ENCODE assay signal across 2 fruit fly cellular contexts in genomic region chrX:16105715-16106114, dm6.
TF ChIP-seq lines count a peak whose summit lies in the region.

No protein-coding gene starts in this region.

TF ChIP-seq in whole organism, adult, 20 proteins besides CTCF, POLR2A, EP300 and RAD21 (continued from another document):
- TF ChIP-seq CG5204 (GFP tag; optimal IDR thresholded peaks at IDR 0.05; lab: Kevin White, UChicago): no peak
TF ChIP-seq in whole organism, adult: peak in this region for 8.

TF ChIP-seq in whole organism, embryonic, 481 proteins besides CTCF, POLR2A, EP300 and RAD21 (continued from another document and continues in another):
- peak; percentile 34 for TF ChIP-seq CG15514 (GFP tag; optimal IDR thresholded peaks at IDR 0.05; lab: Kevin White, UChicago)
- no peak for TF ChIP-seq CG16815 (GFP tag; optimal IDR thresholded peaks at IDR 0.05; lab: Kevin White, UChicago)
- no peak for TF ChIP-seq Meics (GFP tag; optimal IDR thresholded peaks at IDR 0.05; lab: Kevin White, UChicago)
- TF ChIP-seq CG12744 (GFP tag; optimal IDR thresholded peaks at IDR 0.05; lab: Kevin White, UChicago): no peak
- no peak for TF ChIP-seq Stat92E (GFP tag; optimal IDR thresholded peaks at IDR 0.05; lab: Kevin White, UChicago)
- no peak for TF ChIP-seq Abd-B (GFP tag; optimal IDR thresholded peaks at IDR 0.05; lab: Kevin White, UChicago)
- TF ChIP-seq CG10654 (GFP tag; optimal IDR thresholded peaks at IDR 0.05; lab: Kevin White, UChicago): no peak
- peak; percentile 36; the same call in 1 of the 3 replicates for TF ChIP-seq CG6791 (GFP tag; IDR thresholded peaks at IDR 0.05; lab: Robert Waterston, UW; ENCODE audit: partially characterized antibody)
- TF ChIP-seq Fer1 (GFP tag; optimal IDR thresholded peaks at IDR 0.05; lab: Kevin White, UChicago): no peak
- TF ChIP-seq dpn (GFP tag; optimal IDR thresholded peaks at IDR 0.05; lab: Kevin White, UChicago): peak; percentile 19 to 61
- no peak for TF ChIP-seq CG13123 (GFP tag; optimal IDR thresholded peaks at IDR 0.05; lab: Kevin White, UChicago)
- no peak for TF ChIP-seq CG17361 (GFP tag; IDR thresholded peaks at IDR 0.05; lab: Robert Waterston, UW)
- no peak for TF ChIP-seq trem (tag; optimal IDR thresholded peaks at IDR 0.05; lab: Kevin White, UChicago)
- no peak for TF ChIP-seq Hr3 (GFP tag; optimal IDR thresholded peaks at IDR 0.05; lab: Kevin White, UChicago)
- TF ChIP-seq CG18476 (GFP tag; optimal IDR thresholded peaks at IDR 0.05; lab: Kevin White, UChicago): no peak
- peak; percentile 18 for TF ChIP-seq gro (GFP tag; optimal IDR thresholded peaks at IDR 0.05; lab: Kevin White, UChicago)
- no peak for TF ChIP-seq Aef1 (GFP tag; IDR thresholded peaks at IDR 0.05; lab: Robert Waterston, UW)
- no peak for TF ChIP-seq CG9727 (GFP tag; optimal IDR thresholded peaks at IDR 0.05; lab: Kevin White, UChicago)
- no peak for TF ChIP-seq CG17612 (GFP tag; IDR thresholded peaks at IDR 0.05; lab: Robert Waterston, UW)
- peak; percentile 5; the same call in 1 of the 2 replicates for TF ChIP-seq CG17328 (GFP tag; IDR thresholded peaks at IDR 0.05; lab: Robert Waterston, UW)
- TF ChIP-seq Optix (GFP tag; IDR thresholded peaks at IDR 0.05; lab: Robert Waterston, UW): no peak
- no peak for TF ChIP-seq Hmx (GFP tag; optimal IDR thresholded peaks at IDR 0.05; lab: Kevin White, UChicago)
- no peak for TF ChIP-seq org-1 (GFP tag; optimal IDR thresholded peaks at IDR 0.05; lab: Kevin White, UChicago)
- TF ChIP-seq CG7372 (GFP tag; IDR thresholded peaks at IDR 0.05; lab: Robert Waterston, UW): no peak
- no peak for TF ChIP-seq Side (GFP tag; optimal IDR thresholded peaks at IDR 0.05; lab: Kevin White, UChicago)
- 0 out of 2 replicates have a peak, but pooled peaks have one; percentile 18 for TF ChIP-seq rib (GFP tag; IDR thresholded peaks at IDR 0.05; lab: Robert Waterston, UW)
- TF ChIP-seq exex (tag; optimal IDR thresholded peaks at IDR 0.05; lab: Kevin White, UChicago): peak; percentile 33
- no peak for TF ChIP-seq Nf-YA (GFP tag; IDR thresholded peaks at IDR 0.05; lab: Robert Waterston, UW)
- TF ChIP-seq CG17829 (tag; optimal IDR thresholded peaks at IDR 0.05; lab: Kevin White, UChicago): peak; percentile 48
- peak; percentile 17 for TF ChIP-seq CG8290 (GFP tag; optimal IDR thresholded peaks at IDR 0.05; lab: Kevin White, UChicago)
- TF ChIP-seq CG8290 (tag; optimal IDR thresholded peaks at IDR 0.05; lab: Kevin White, UChicago): peak in 1 of 2 experiments; percentile 49
- TF ChIP-seq Trl (optimal IDR thresholded peaks at IDR 0.05; lab: Kevin White, UChicago): no peak
- TF ChIP-seq Trl (GFP tag; optimal IDR thresholded peaks at IDR 0.05; lab: Kevin White, UChicago): peak; percentile 72
- no peak for TF ChIP-seq CG6683 (GFP tag; optimal IDR thresholded peaks at IDR 0.05; lab: Kevin White, UChicago)
- TF ChIP-seq stwl (tag; optimal IDR thresholded peaks at IDR 0.05; lab: Kevin White, UChicago): peak; percentile 31
- TF ChIP-seq pnt (GFP tag; optimal IDR thresholded peaks at IDR 0.05; lab: Kevin White, UChicago): peak; percentile 68
- TF ChIP-seq CG4617 (GFP tag; optimal IDR thresholded peaks at IDR 0.05; lab: Kevin White, UChicago; ENCODE audit: borderline replicate concordance): no peak
- TF ChIP-seq CG12155 (GFP tag; optimal IDR thresholded peaks at IDR 0.05; lab: Kevin White, UChicago): no peak
- TF ChIP-seq cato (GFP tag; optimal IDR thresholded peaks at IDR 0.05; lab: Kevin White, UChicago; ENCODE audit: borderline replicate concordance): no peak
- no peak; the same call in 1 of the 2 replicates for TF ChIP-seq seq (GFP tag; IDR thresholded peaks at IDR 0.05; lab: Robert Waterston, UW)
- peak; percentile 50; the same call in 1 of the 3 replicates for TF ChIP-seq CG2199 (GFP tag; IDR thresholded peaks at IDR 0.05; lab: Robert Waterston, UW)
- TF ChIP-seq psq (GFP tag; optimal IDR thresholded peaks at IDR 0.05; lab: Kevin White, UChicago): no peak
- no peak for TF ChIP-seq crol (GFP tag; IDR thresholded peaks at IDR 0.05; lab: Robert Waterston, UW)
- TF ChIP-seq nerfin-1 (tag; optimal IDR thresholded peaks at IDR 0.05; lab: Kevin White, UChicago): no peak
- TF ChIP-seq lilli (GFP tag; optimal IDR thresholded peaks at IDR 0.05; lab: Kevin White, UChicago): peak; percentile 60
- TF ChIP-seq luna (GFP tag; optimal IDR thresholded peaks at IDR 0.05; lab: Kevin White, UChicago): peak; percentile 24
- TF ChIP-seq odd (GFP tag; optimal IDR thresholded peaks at IDR 0.05; lab: Kevin White, UChicago): no peak
- peak; percentile 3 for TF ChIP-seq Hsf (GFP tag; optimal IDR thresholded peaks at IDR 0.05; lab: Kevin White, UChicago)
- peak; percentile 39; the same call in 1 of the 3 replicates for TF ChIP-seq H15 (GFP tag; IDR thresholded peaks at IDR 0.05; lab: Robert Waterston, UW)
- no peak for TF ChIP-seq Sry-β (GFP tag; optimal IDR thresholded peaks at IDR 0.05; lab: Kevin White, UChicago)
- TF ChIP-seq CG6254 (GFP tag; optimal IDR thresholded peaks at IDR 0.05; lab: Kevin White, UChicago): no peak
- TF ChIP-seq Ets65A (GFP tag; lab: Kevin White, UChicago): peak; percentile 97
- no peak for TF ChIP-seq CG30020 (tag; optimal IDR thresholded peaks at IDR 0.05; lab: Kevin White, UChicago)
- TF ChIP-seq onecut (GFP tag; IDR thresholded peaks at IDR 0.05; lab: Robert Waterston, UW): peak; percentile 51
- TF ChIP-seq al (GFP tag; IDR thresholded peaks at IDR 0.05; lab: Robert Waterston, UW): no peak
- peak; percentile 76 for TF ChIP-seq ci (GFP tag; IDR thresholded peaks at IDR 0.05; lab: Robert Waterston, UW)
- 0 out of 2 replicates have a peak, but pooled peaks have one; percentile 22 for TF ChIP-seq HLH3B (GFP tag; IDR thresholded peaks at IDR 0.05; lab: Robert Waterston, UW)
- TF ChIP-seq CG12942 (GFP tag; optimal IDR thresholded peaks at IDR 0.05; lab: Kevin White, UChicago): no peak
- TF ChIP-seq CG34376 (GFP tag; optimal IDR thresholded peaks at IDR 0.05; lab: Kevin White, UChicago): no peak
- no peak for TF ChIP-seq HLHmδ (GFP tag; optimal IDR thresholded peaks at IDR 0.05; lab: Kevin White, UChicago)
- TF ChIP-seq Oli (tag; optimal IDR thresholded peaks at IDR 0.05; lab: Kevin White, UChicago): no peak
- TF ChIP-seq CG13624 (GFP tag; optimal IDR thresholded peaks at IDR 0.05; lab: Kevin White, UChicago): peak; percentile 38
- peak; percentile 41 for TF ChIP-seq Lhr (GFP tag; optimal IDR thresholded peaks at IDR 0.05; lab: Kevin White, UChicago)
- no peak for TF ChIP-seq pfk (GFP tag; optimal IDR thresholded peaks at IDR 0.05; lab: Kevin White, UChicago)
- TF ChIP-seq shn (GFP tag; optimal IDR thresholded peaks at IDR 0.05; lab: Kevin White, UChicago): peak; percentile 6
- no peak for TF ChIP-seq CG6813 (GFP tag; optimal IDR thresholded peaks at IDR 0.05; lab: Kevin White, UChicago)
- TF ChIP-seq YL-1 (GFP tag; optimal IDR thresholded peaks at IDR 0.05; lab: Kevin White, UChicago): no peak
- TF ChIP-seq ken (GFP tag; IDR thresholded peaks at IDR 0.05; lab: Robert Waterston, UW): 0 out of 3 replicates have a peak, but pooled peaks have one; percentile 35
- TF ChIP-seq CG8924 (tag; optimal IDR thresholded peaks at IDR 0.05; lab: Kevin White, UChicago): no peak
- TF ChIP-seq CG31441 (GFP tag; IDR thresholded peaks at IDR 0.05; lab: Robert Waterston, UW): no peak
- TF ChIP-seq Dad (GFP tag; optimal IDR thresholded peaks at IDR 0.05; lab: Kevin White, UChicago): peak; percentile 6
- peak; percentile 48 for TF ChIP-seq sisA (GFP tag; IDR thresholded peaks at IDR 0.05; lab: Robert Waterston, UW)
- no peak for TF ChIP-seq gce (GFP tag; IDR thresholded peaks at IDR 0.05; lab: Robert Waterston, UW)
- peak; percentile 6 for TF ChIP-seq lbe (GFP tag; optimal IDR thresholded peaks at IDR 0.05; lab: Kevin White, UChicago)
- no peak for TF ChIP-seq CG30431 (GFP tag; optimal IDR thresholded peaks at IDR 0.05; lab: Kevin White, UChicago)
- peak; percentile 36 for TF ChIP-seq MTF-1 (GFP tag; optimal IDR thresholded peaks at IDR 0.05; lab: Kevin White, UChicago; ENCODE audit: borderline replicate concordance)
- no peak for TF ChIP-seq CG14860 (GFP tag; IDR thresholded peaks at IDR 0.05; lab: Robert Waterston, UW; ENCODE audit: partially characterized antibody)
- TF ChIP-seq CG15269 (tag; optimal IDR thresholded peaks at IDR 0.05; lab: Kevin White, UChicago): no peak
- no peak for TF ChIP-seq cas (GFP tag; IDR thresholded peaks at IDR 0.05; lab: Robert Waterston, UW)
- TF ChIP-seq CG17568 (GFP tag; optimal IDR thresholded peaks at IDR 0.05; lab: Kevin White, UChicago): no peak
- peak; percentile 0 for TF ChIP-seq Chrac-16 (GFP tag; optimal IDR thresholded peaks at IDR 0.05; lab: Kevin White, UChicago)
- TF ChIP-seq scrt (GFP tag; optimal IDR thresholded peaks at IDR 0.05; lab: Kevin White, UChicago): no peak
- no peak for TF ChIP-seq her (GFP tag; optimal IDR thresholded peaks at IDR 0.05; lab: Kevin White, UChicago)
- TF ChIP-seq NFAT (GFP tag; IDR thresholded peaks at IDR 0.05; lab: Robert Waterston, UW): peak; percentile 83
- TF ChIP-seq CG33557 (GFP tag; optimal IDR thresholded peaks at IDR 0.05; lab: Kevin White, UChicago): no peak
- TF ChIP-seq ato (GFP tag; IDR thresholded peaks at IDR 0.05; lab: Robert Waterston, UW; ENCODE audit: partially characterized antibody): 0 out of 2 replicates have a peak, but pooled peaks have one; percentile 20
- no peak for TF ChIP-seq Deaf1 (tag; optimal IDR thresholded peaks at IDR 0.05; lab: Kevin White, UChicago)
- TF ChIP-seq Sox100B (GFP tag; optimal IDR thresholded peaks at IDR 0.05; lab: Kevin White, UChicago): no peak
- TF ChIP-seq D19A (tag; optimal IDR thresholded peaks at IDR 0.05; lab: Kevin White, UChicago): no peak
- no peak for TF ChIP-seq ash1 (GFP tag; optimal IDR thresholded peaks at IDR 0.05; lab: Kevin White, UChicago)
- TF ChIP-seq B-H1 (GFP tag; IDR thresholded peaks at IDR 0.05; lab: Robert Waterston, UW): no peak
- TF ChIP-seq ase (GFP tag; IDR thresholded peaks at IDR 0.05; lab: Robert Waterston, UW): peak; percentile 53; the same call in 2 of the 3 replicates
- TF ChIP-seq CG3847 (GFP tag; IDR thresholded peaks at IDR 0.05; lab: Robert Waterston, UW): no peak
- TF ChIP-seq otp (GFP tag; IDR thresholded peaks at IDR 0.05; lab: Robert Waterston, UW): no peak
- TF ChIP-seq CG32767 (GFP tag; IDR thresholded peaks at IDR 0.05; lab: Robert Waterston, UW): no peak
- no peak for TF ChIP-seq ATbp (GFP tag; optimal IDR thresholded peaks at IDR 0.05; lab: Kevin White, UChicago)
- no peak for TF ChIP-seq CG3281 (GFP tag; optimal IDR thresholded peaks at IDR 0.05; lab: Kevin White, UChicago)
- peak; percentile 58 for TF ChIP-seq CG14965 (GFP tag; optimal IDR thresholded peaks at IDR 0.05; lab: Kevin White, UChicago; ENCODE audit: borderline replicate concordance)
- peak; percentile 14 for TF ChIP-seq Hmr (GFP tag; optimal IDR thresholded peaks at IDR 0.05; lab: Kevin White, UChicago)
- TF ChIP-seq ab (GFP tag; optimal IDR thresholded peaks at IDR 0.05; lab: Kevin White, UChicago): no peak
- no peak for TF ChIP-seq Fer2 (tag; optimal IDR thresholded peaks at IDR 0.05; lab: Kevin White, UChicago)
- TF ChIP-seq jing (GFP tag; optimal IDR thresholded peaks at IDR 0.05; lab: Kevin White, UChicago): no peak
- TF ChIP-seq bigmax (GFP tag; optimal IDR thresholded peaks at IDR 0.05; lab: Kevin White, UChicago): no peak
- TF ChIP-seq Rx (GFP tag; IDR thresholded peaks at IDR 0.05; lab: Robert Waterston, UW): peak; percentile 36; the same call in 1 of the 2 replicates
- peak in 1 of 2 experiments; percentile 29 for TF ChIP-seq insv (GFP tag; optimal IDR thresholded peaks at IDR 0.05; lab: Kevin White, UChicago)
- no peak for TF ChIP-seq tx (GFP tag; optimal IDR thresholded peaks at IDR 0.05; lab: Kevin White, UChicago)
- TF ChIP-seq ham (GFP tag; IDR thresholded peaks at IDR 0.05; lab: Robert Waterston, UW): no peak
- TF ChIP-seq CG4404 (GFP tag; IDR thresholded peaks at IDR 0.05; lab: Robert Waterston, UW): peak; percentile 19; the same call in 1 of the 2 replicates
- TF ChIP-seq CG34422 (GFP tag; IDR thresholded peaks at IDR 0.05; lab: Robert Waterston, UW): no peak
- no peak for TF ChIP-seq bowl (GFP tag; IDR thresholded peaks at IDR 0.05; lab: Robert Waterston, UW)
- peak; percentile 38; the same call in 1 of the 2 replicates for TF ChIP-seq H2.0 (GFP tag; IDR thresholded peaks at IDR 0.05; lab: Robert Waterston, UW)
- TF ChIP-seq CG11504 (tag; optimal IDR thresholded peaks at IDR 0.05; lab: Kevin White, UChicago): peak; percentile 14
- no peak for TF ChIP-seq nmo (GFP tag; optimal IDR thresholded peaks at IDR 0.05; lab: Kevin White, UChicago)
- TF ChIP-seq hth (optimal IDR thresholded peaks at IDR 0.05; lab: Kevin White, UChicago): no peak
- TF ChIP-seq chif (GFP tag; optimal IDR thresholded peaks at IDR 0.05; lab: Kevin White, UChicago): peak; percentile 0 to 19
- no peak for TF ChIP-seq CG6765 (GFP tag; optimal IDR thresholded peaks at IDR 0.05; lab: Kevin White, UChicago)
- TF ChIP-seq sd (tag; optimal IDR thresholded peaks at IDR 0.05; lab: Kevin White, UChicago): peak; percentile 5
- peak; percentile 69 for TF ChIP-seq slbo (GFP tag; IDR thresholded peaks at IDR 0.05; lab: Robert Waterston, UW)
- TF ChIP-seq CG1024 (GFP tag; IDR thresholded peaks at IDR 0.05; lab: Robert Waterston, UW): peak; percentile 45; the same call in 1 of the 2 replicates
- no peak for TF ChIP-seq Hr39 (optimal IDR thresholded peaks at IDR 0.05; lab: Kevin White, UChicago)
- TF ChIP-seq cwo (GFP tag; optimal IDR thresholded peaks at IDR 0.05; lab: Kevin White, UChicago): no peak
- TF ChIP-seq NfI (GFP tag; optimal IDR thresholded peaks at IDR 0.05; lab: Kevin White, UChicago): peak; percentile 16
- no peak for TF ChIP-seq D (optimal IDR thresholded peaks at IDR 0.05; lab: Kevin White, UChicago)
- no peak for TF ChIP-seq D (GFP tag; optimal IDR thresholded peaks at IDR 0.05; lab: Kevin White, UChicago)
- TF ChIP-seq kah (GFP tag; optimal IDR thresholded peaks at IDR 0.05; lab: Kevin White, UChicago): no peak
- no peak for TF ChIP-seq CG12071 (GFP tag; optimal IDR thresholded peaks at IDR 0.05; lab: Kevin White, UChicago)
- TF ChIP-seq slou (GFP tag; optimal IDR thresholded peaks at IDR 0.05; lab: Kevin White, UChicago): no peak
- no peak for TF ChIP-seq abd-A (tag; optimal IDR thresholded peaks at IDR 0.05; lab: Kevin White, UChicago)
- no peak for TF ChIP-seq CG7928 (GFP tag; optimal IDR thresholded peaks at IDR 0.05; lab: Kevin White, UChicago)
- TF ChIP-seq CG11247 (GFP tag; IDR thresholded peaks at IDR 0.05; lab: Robert Waterston, UW): peak; percentile 83
- TF ChIP-seq sr (GFP tag; IDR thresholded peaks at IDR 0.05; lab: Robert Waterston, UW): no peak
- TF ChIP-seq HmgZ (tag; optimal IDR thresholded peaks at IDR 0.05; lab: Kevin White, UChicago): peak; percentile 39
